Worm (Caenorhabditis elegans) whole organism, L4 larva: Measurements from ENCODE around the gene R09E12.9.
A peak's percentile ranks its signal among the peaks of the same experiment; 100 is the strongest.

Experiments used
- D1046.2 ChIP-seq: fragments of 200-800 bp; sonication (Bioruptor generic); IDR thresholded peaks from 2 replicates; pipeline ENCODE4 v1.3.6; 2022; ENCODE audit warnings: missing genetic modification characterization, missing compliant biosample characterization
- F49E8.2 ChIP-seq: sonication (generic microtip); optimal IDR thresholded peaks from 2 replicates; lab custom pipeline; 2016; ENCODE audit warnings: missing compliant biosample characterization, mild to moderate bottlenecking, missing genetic modification characterization, borderline replicate concordance
- R02D3.7 ChIP-seq: fragments of 150-350 bp; sonication (generic microtip); optimal IDR thresholded peaks from 3 replicates; lab custom pipeline; 2014; ENCODE audit warnings: missing biosample characterization, missing genetic modification characterization
- T26A8.4 ChIP-seq: fragments of 200-800 bp; sonication (Bioruptor generic); IDR thresholded peaks from 2 replicates; pipeline ENCODE4 v1.3.6; 2022; ENCODE audit warnings: missing genetic modification characterization, missing compliant biosample characterization
- Y105C5A.15 ChIP-seq: fragments of 200-800 bp; sonication (Bioruptor generic); IDR thresholded peaks from 2 replicates; pipeline ENCODE4 v1.3.6; 2022; ENCODE audit warnings: missing genetic modification characterization, missing compliant biosample characterization
- aha-1 ChIP-seq: fragments of 150-350 bp; peaks from one replicate; lab custom pipeline; 2014; ENCODE audit warnings: missing biosample characterization, missing genetic modification characterization
- aly-2 ChIP-seq: sonication (generic microtip); optimal IDR thresholded peaks from 2 replicates; lab custom pipeline; 2018; ENCODE audit warnings: missing biosample characterization, missing genetic modification characterization
- ama-1 ChIP-seq: fragments of 150-350 bp; optimal IDR thresholded peaks from 2 replicates; lab custom pipeline; 2014; ENCODE audit warnings: inconsistent platforms, mixed read lengths
- arid-1 ChIP-seq: fragments of 200-800 bp; sonication (Bioruptor generic); conservative IDR thresholded peaks from 2 replicates; pipeline ENCODE4 v1.3.6; 2022; ENCODE audit warnings: missing genetic modification reagents, missing genetic modification characterization, missing compliant biosample characterization
- ceh-32 ChIP-seq: sonication (generic microtip); optimal IDR thresholded peaks from 2 replicates; lab custom pipeline; 2016; ENCODE audit warnings: mild to moderate bottlenecking, missing genetic modification characterization, missing compliant biosample characterization; ENCODE audit not compliant: poor library complexity
- ces-1 ChIP-seq: fragments of 150-350 bp; sonication (generic microtip); optimal IDR thresholded peaks from 4 replicates; lab custom pipeline; 2014; ENCODE audit warnings: missing biosample characterization, missing genetic modification reagents, missing genetic modification characterization
- cey-2 ChIP-seq: sonication (generic microtip); optimal IDR thresholded peaks from 3 replicates; lab custom pipeline; 2017; ENCODE audit warnings: missing genetic modification characterization, mild to moderate bottlenecking, missing compliant biosample characterization, antibody characterized with exemption, borderline replicate concordance; ENCODE audit not compliant: insufficient read depth
- ctbp-1 ChIP-seq: fragments of 200-800 bp; sonication (Bioruptor generic); IDR thresholded peaks from 2 replicates; pipeline ENCODE4 v1.3.6; 2022; ENCODE audit warnings: missing genetic modification reagents, missing genetic modification characterization, missing compliant biosample characterization
- daf-16 ChIP-seq, 3 experiments: sonication (generic microtip); optimal IDR thresholded peaks; 2 replicates each; lab custom pipeline; 2016 to 2017; ENCODE audit warnings: missing genetic modification characterization in 3 of 3, missing genetic modification reagents in 3 of 3, mild to moderate bottlenecking in 2 of 3, missing compliant biosample characterization in 2 of 3, missing biosample characterization in 1 of 3, moderate library complexity in 1 of 3
- daf-19 ChIP-seq: fragments of 200-800 bp; sonication (Bioruptor generic); conservative IDR thresholded peaks from 2 replicates; pipeline ENCODE4 v1.3.6; 2022; ENCODE audit warnings: missing genetic modification characterization, missing compliant biosample characterization
- daf-8 ChIP-seq: fragments of 200-800 bp; sonication (Bioruptor generic); IDR thresholded peaks from 2 replicates; pipeline ENCODE4 v1.3.6; 2022; ENCODE audit warnings: missing genetic modification characterization, missing compliant biosample characterization
- egl-43 ChIP-seq: fragments of 200-800 bp; sonication (Bioruptor generic); IDR thresholded peaks from 2 replicates; pipeline ENCODE4 v1.3.6; 2022; ENCODE audit warnings: missing genetic modification reagents, missing genetic modification characterization, missing compliant biosample characterization
- fos-1 ChIP-seq: fragments of 150-350 bp; optimal IDR thresholded peaks from 2 replicates; lab custom pipeline; 2014; ENCODE audit warnings: missing biosample characterization, missing genetic modification characterization
- lin-15B ChIP-seq: fragments of 150-350 bp; sonication (generic microtip); optimal IDR thresholded peaks from 3 replicates; lab custom pipeline; 2014; ENCODE audit warnings: missing biosample characterization, missing genetic modification characterization
- lin-38 ChIP-seq: fragments of 200-800 bp; sonication (Bioruptor generic); IDR thresholded peaks from 2 replicates; pipeline ENCODE4 v1.3.6; 2022; ENCODE audit warnings: missing genetic modification reagents, missing genetic modification characterization, missing compliant biosample characterization
- lin-39 ChIP-seq: fragments of 150-350 bp; optimal IDR thresholded peaks from 2 replicates; lab custom pipeline; 2014; ENCODE audit warnings: missing biosample characterization, missing genetic modification reagents, missing genetic modification characterization
- lir-3 ChIP-seq: sonication (generic microtip); optimal IDR thresholded peaks from 2 replicates; lab custom pipeline; 2016; ENCODE audit warnings: mild to moderate bottlenecking, missing genetic modification characterization, missing compliant biosample characterization
- lsy-2 ChIP-seq, 2 experiments: fragments of 150-350 bp in 1 of 2; sonication (generic microtip) in 1 of 2; optimal IDR thresholded peaks; 2 replicates each; lab custom pipeline; 2014 to 2017; ENCODE audit warnings: missing biosample characterization in 2 of 2, missing genetic modification characterization in 2 of 2
- madf-5 ChIP-seq, 2 experiments: fragments of 200-800 bp; sonication (Bioruptor generic); IDR thresholded peaks; 2 replicates each; pipeline ENCODE4 v1.3.6; 2022; ENCODE audit warnings: missing compliant biosample characterization in 2 of 2, missing genetic modification characterization in 2 of 2
- madf-9 ChIP-seq: fragments of 200-800 bp; sonication (Bioruptor generic); conservative IDR thresholded peaks from 2 replicates; pipeline ENCODE4 v1.3.6; 2022; ENCODE audit warnings: missing genetic modification reagents, missing genetic modification characterization, missing compliant biosample characterization
- mep-1 ChIP-seq: fragments of 150-350 bp; sonication (generic microtip); optimal IDR thresholded peaks from 3 replicates; lab custom pipeline; 2014; ENCODE audit warnings: missing biosample characterization, missing genetic modification characterization
- mxl-3 ChIP-seq: fragments of 200-800 bp; sonication (Bioruptor generic); optimal IDR thresholded peaks from 2 replicates; lab custom pipeline; 2018; ENCODE audit warnings: mild to moderate bottlenecking, missing genetic modification characterization, missing compliant biosample characterization
- nhr-28 ChIP-seq: fragments of 150-350 bp; optimal IDR thresholded peaks from 2 replicates; lab custom pipeline; 2014; ENCODE audit warnings: missing biosample characterization, missing genetic modification characterization
- nhr-42 ChIP-seq: fragments of 200-800 bp; sonication (Bioruptor generic); IDR thresholded peaks from 2 replicates; pipeline ENCODE4 v1.3.6; 2022; ENCODE audit warnings: missing genetic modification characterization, missing compliant biosample characterization
- pha-4 ChIP-seq, 2 experiments: fragments of 150-350 bp in 1 of 2; fragments of 200-800 bp in 1 of 2; sonication (Bioruptor generic) in 1 of 2; IDR thresholded peaks in 1 of 2; optimal IDR thresholded peaks in 1 of 2; 2 replicates each; pipeline versions ENCODE4 v1.3.6 to Lab custom; 2014 to 2022; ENCODE audit warnings: missing genetic modification characterization in 2 of 2, missing genetic modification reagents in 2 of 2, missing biosample characterization in 1 of 2, missing compliant biosample characterization in 1 of 2
- php-3 ChIP-seq: fragments of 200-800 bp; sonication (Bioruptor generic); IDR thresholded peaks from 2 replicates; pipeline ENCODE4 v1.3.6; 2022; ENCODE audit warnings: missing genetic modification reagents, missing genetic modification characterization, missing compliant biosample characterization
- pqm-1 ChIP-seq: sonication (generic microtip); optimal IDR thresholded peaks from 2 replicates; lab custom pipeline; 2017; ENCODE audit warnings: missing biosample characterization, missing genetic modification characterization
- rbr-2 ChIP-seq: sonication (generic microtip); optimal IDR thresholded peaks from 2 replicates; lab custom pipeline; 2016; ENCODE audit warnings: missing genotype, missing genetic modification characterization, missing compliant biosample characterization
- set-16 ChIP-seq: fragments of 200-800 bp; sonication (Bioruptor generic); IDR thresholded peaks from 2 replicates; pipeline ENCODE4 v1.3.6; 2022; ENCODE audit warnings: missing genetic modification reagents, missing genetic modification characterization, missing compliant biosample characterization
- skn-1 ChIP-seq: fragments of 150-350 bp; optimal IDR thresholded peaks from 2 replicates; lab custom pipeline; 2014; ENCODE audit warnings: missing biosample characterization, missing genetic modification characterization
- snpc-1.2 ChIP-seq: fragments of 200-800 bp; sonication (Bioruptor generic); IDR thresholded peaks from 2 replicates; pipeline ENCODE4 v1.3.6; 2022; ENCODE audit warnings: missing genetic modification reagents, missing genetic modification characterization, missing compliant biosample characterization
- unc-130 ChIP-seq: sonication (generic microtip); optimal IDR thresholded peaks from 2 replicates; lab custom pipeline; 2016; ENCODE audit warnings: missing genetic modification reagents, missing genetic modification characterization, missing compliant biosample characterization
- unc-39 ChIP-seq: sonication (generic microtip); optimal IDR thresholded peaks from 2 replicates; lab custom pipeline; 2017; ENCODE audit warnings: missing biosample characterization, missing genetic modification characterization
- unc-62 ChIP-seq, 3 experiments: fragments of 150-350 bp in 1 of 3; sonication (generic microtip); optimal IDR thresholded peaks in 2 of 3; peaks in 1 of 3; 1 replicate in 1 of 3; 2 replicates in 2 of 3; lab custom pipeline; 2014 to 2017; ENCODE audit warnings: missing biosample characterization in 3 of 3, missing genetic modification characterization in 3 of 3, missing genetic modification reagents in 3 of 3, missing genotype in 1 of 3
- zip-11 ChIP-seq: fragments of 200-800 bp; sonication (Bioruptor generic); IDR thresholded peaks from 2 replicates; pipeline ENCODE4 v1.3.6; 2022; ENCODE audit warnings: missing genetic modification characterization, missing compliant biosample characterization
- ztf-7 ChIP-seq: fragments of 150-350 bp; optimal IDR thresholded peaks from 2 replicates; lab custom pipeline; 2014; ENCODE audit warnings: missing biosample characterization, missing genetic modification characterization

R09E12.9 gene

ce11 chrV:773256-773655 is 4.1 kb upstream of the R09E12.9 start, which contains the start of gene sti-1 (continued):
- TF ChIP-seq nhr-28 (tag; lab: Kevin White, UChicago) (peak; percentile 83), unc-39 (no peak), lir-3 (tag; lab: Kevin White, UChicago) (no peak), daf-16 (GFP tag; optimal IDR thresholded peaks at IDR 0.05; lab: Kevin White, UChicago) (no peak), daf-16 (tag; optimal IDR thresholded peaks at IDR 0.05; lab: Kevin White, UChicago) (peak; percentile 20), egl-43 (GFP tag; lab: Robert Waterston, UW) (no peak), ztf-7 (peak; percentile 79), arid-1 (GFP tag; lab: Robert Waterston, UW) (no peak)

- TF ChIP-seq skn-1 (tag; lab: Kevin White, UChicago) (no peak), rbr-2 (tag; lab: Kevin White, UChicago) (no peak), snpc-1.2 (GFP tag; lab: Robert Waterston, UW) (no peak), ceh-32 (tag; lab: Kevin White, UChicago) (no peak), ctbp-1 (GFP tag; lab: Robert Waterston, UW) (no peak), ama-1 (lab: Kevin White, UChicago) (no peak), madf-5 (GFP tag; IDR thresholded peaks at IDR 0.05; lab: Robert Waterston, UW) (0 out of 4 replicates have a peak, but pooled peaks of 1 of the 2 experiments have one; percentile 30), lsy-2 (tag; optimal IDR thresholded peaks at IDR 0.05; lab: Kevin White, UChicago) (no peak), set-16 (peak; percentile 72)
These were observed 3.1 kb upstream of the R09E12.9 start for ce11 chrV:774341-774740.

ce11 chrV:774875-775359 is 2.5 kb upstream of the R09E12.9 start, which contains the start of gene srbc-58:
srbc-58 (plus strand) TSS chrV:774995.
- TF ChIP-seq nhr-42 (GFP tag; lab: Robert Waterston, UW) (0 out of 2 replicates have a peak, but pooled peaks have one; percentile 38), ama-1 (lab: Kevin White, UChicago) (peak; percentile 69), daf-16 (GFP tag; optimal IDR thresholded peaks at IDR 0.05; lab: Kevin White, UChicago) (no peak), daf-16 (tag; optimal IDR thresholded peaks at IDR 0.05; lab: Kevin White, UChicago) (peak; percentile 14), mep-1 (tag; lab: Kevin White, UChicago) (no peak), lsy-2 (tag; optimal IDR thresholded peaks at IDR 0.05; lab: Kevin White, UChicago) (peak in 1 of 2 experiments; percentile 52), pha-4 (GFP tag; IDR thresholded peaks at IDR 0.05; lab: Robert Waterston, UW) (peak; percentile 11; the same call in 1 of the 2 replicates), pha-4 (tag; optimal IDR thresholded peaks at IDR 0.05; lab: Kevin White, UChicago) (no peak), rbr-2 (tag; lab: Kevin White, UChicago) (peak; percentile 21), arid-1 (GFP tag; lab: Robert Waterston, UW) (peak; percentile 70), daf-8 (GFP tag; lab: Robert Waterston, UW) (no peak), lin-39 (tag; lab: Kevin White, UChicago) (no peak), F49E8.2 (tag; lab: Kevin White, UChicago) (peak; percentile 86), T26A8.4 (GFP tag; lab: Robert Waterston, UW) (0 out of 2 replicates have a peak, but pooled peaks have one; percentile 63), mxl-3 (no peak), lin-38 (GFP tag; lab: Robert Waterston, UW) (peak; percentile 87), unc-130 (GFP tag; lab: Kevin White, UChicago) (peak; percentile 6), D1046.2 (GFP tag; lab: Robert Waterston, UW) (no peak), ctbp-1 (GFP tag; lab: Robert Waterston, UW) (0 out of 2 replicates have a peak, but pooled peaks have one; percentile 21), aha-1 (peak; percentile 68), R02D3.7 (tag; lab: Kevin White, UChicago) (peak; percentile 60), snpc-1.2 (GFP tag; lab: Robert Waterston, UW) (0 out of 2 replicates have a peak, but pooled peaks have one; percentile 35)
- TF ChIP-seq, all 104 proteins: peak for 15

- no peak for TF ChIP-seq T26A8.4 (GFP tag; lab: Robert Waterston, UW)
These were observed 939 bp downstream of the R09E12.9 start, which contains the start of gene srbc-59 for ce11 chrV:778339-778738. srbc-59 (plus strand) TSS chrV:778639.

- TF ChIP-seq daf-19: no peak
- no peak for TF ChIP-seq pqm-1 (tag; lab: Kevin White, UChicago)
- no peak for TF ChIP-seq fos-1 (tag; lab: Kevin White, UChicago)
- TF ChIP-seq lin-39 (tag; lab: Kevin White, UChicago): no peak
- TF ChIP-seq unc-62 (GFP tag; optimal IDR thresholded peaks at IDR 0.05 in 1 of 2; lab: Kevin White, UChicago): no peak
- TF ChIP-seq unc-62 (tag; optimal IDR thresholded peaks at IDR 0.05; lab: Kevin White, UChicago): no peak
- TF ChIP-seq ces-1: no peak
- no peak for TF ChIP-seq madf-9 (GFP tag; lab: Robert Waterston, UW)
- TF ChIP-seq lin-15B: no peak
- no peak for TF ChIP-seq zip-11
- TF ChIP-seq cey-2: no peak
- TF ChIP-seq php-3 (GFP tag; lab: Robert Waterston, UW): no peak
- TF ChIP-seq Y105C5A.15 (GFP tag; lab: Robert Waterston, UW): no peak
- no peak for TF ChIP-seq aly-2 (tag; lab: Kevin White, UChicago)
These were observed 2.6 kb downstream of the R09E12.9 start, which contains the start of gene srbc-60 for ce11 chrV:779999-780398. srbc-60 (plus strand) TSS chrV:780299.
